Fruit fly (Drosophila melanogaster) whole organism, embryonic: Measurements from ENCODE around the gene CG9643.

Experiments
- Abd-B ChIP-seq: fragments of 200-800 bp; sonication (Bioruptor generic); optimal IDR thresholded peaks from 2 replicates; lab custom pipeline; 2018; ENCODE audit warnings: missing biosample characterization, mild to moderate bottlenecking, missing genetic modification characterization, moderate library complexity
- Bgb ChIP-seq: fragments of 200-800 bp; sonication (Bioruptor generic); IDR thresholded peaks from 2 replicates; pipeline ENCODE4 v1.3.6; 2022; ENCODE audit warnings: missing biosample characterization, missing genetic modification characterization; ENCODE audit not compliant: partially characterized antibody
- CG10565 ChIP-seq: fragments of 200-800 bp; sonication (Bioruptor generic); optimal IDR thresholded peaks from 3 replicates; lab custom pipeline; 2016; ENCODE audit warnings: missing biosample characterization, mild to moderate bottlenecking, missing genetic modification characterization
- CG11247 ChIP-seq: fragments of 200-800 bp; sonication (Bioruptor generic); IDR thresholded peaks from 2 replicates; pipeline ENCODE4 v1.3.6; 2022; ENCODE audit warnings: missing biosample characterization, missing genetic modification characterization
- CG12236 ChIP-seq: fragments of 200-800 bp; sonication (Bioruptor generic); optimal IDR thresholded peaks from 2 replicates; lab custom pipeline; 2016; ENCODE audit warnings: missing biosample characterization, missing genetic modification characterization
- CG1233 ChIP-seq: fragments of 200-800 bp; sonication (Bioruptor generic); optimal IDR thresholded peaks from 4 replicates; lab custom pipeline; 2018; ENCODE audit warnings: missing biosample characterization, mild to moderate bottlenecking, missing genetic modification characterization
- CG13624 ChIP-seq: fragments of 200-800 bp; sonication (Bioruptor generic); optimal IDR thresholded peaks from 2 replicates; lab custom pipeline; 2016; ENCODE audit warnings: missing biosample characterization, missing genetic modification characterization
- CG13894 ChIP-seq: fragments of 200-800 bp; sonication (Bioruptor generic); optimal IDR thresholded peaks from 3 replicates; lab custom pipeline; 2018; ENCODE audit warnings: missing biosample characterization, mild to moderate bottlenecking, missing genetic modification characterization, moderate library complexity
- CG14965 ChIP-seq: fragments of 200-800 bp; sonication (Bioruptor generic); optimal IDR thresholded peaks from 2 replicates; lab custom pipeline; 2016; ENCODE audit warnings: missing biosample characterization, missing genetic modification characterization, borderline replicate concordance
- CG1603 ChIP-seq: fragments of 200-800 bp; sonication (Bioruptor generic); optimal IDR thresholded peaks from 2 replicates; lab custom pipeline; 2019; ENCODE audit warnings: missing biosample characterization, mild to moderate bottlenecking, missing genetic modification characterization, moderate library complexity
- CG16863 ChIP-seq: fragments of 200-800 bp; sonication (Bioruptor generic); optimal IDR thresholded peaks from 3 replicates; lab custom pipeline; 2016; ENCODE audit warnings: missing biosample characterization, missing genetic modification characterization
- CG17186 ChIP-seq: fragments of 200-800 bp; sonication (Bioruptor generic); optimal IDR thresholded peaks from 3 replicates; lab custom pipeline; 2017; ENCODE audit warnings: missing biosample characterization, missing genetic modification reagents, missing genetic modification characterization
- CG17385 ChIP-seq: fragments of 200-800 bp; sonication (Bioruptor generic); optimal IDR thresholded peaks from 3 replicates; lab custom pipeline; 2018; ENCODE audit warnings: missing biosample characterization, mild to moderate bottlenecking, missing genetic modification characterization
- CG17802 ChIP-seq: fragments of 200-800 bp; sonication (Bioruptor generic); optimal IDR thresholded peaks from 2 replicates; lab custom pipeline; 2018; ENCODE audit warnings: missing biosample characterization, mild to moderate bottlenecking, missing genetic modification characterization, moderate library complexity
- CG31388 ChIP-seq: fragments of 200-800 bp; sonication (Bioruptor generic); optimal IDR thresholded peaks from 2 replicates; lab custom pipeline; 2016; ENCODE audit warnings: missing biosample characterization, missing genetic modification characterization
- CG3726 ChIP-seq: fragments of 200-800 bp; sonication (Bioruptor generic); IDR thresholded peaks from 3 replicates; pipeline ENCODE4, ENCODE4 v1.3.6; 2022; ENCODE audit warnings: missing biosample characterization, missing genetic modification characterization
- CG4707 ChIP-seq: fragments of 200-800 bp; sonication (Bioruptor generic); optimal IDR thresholded peaks from 2 replicates; lab custom pipeline; 2018; ENCODE audit warnings: missing biosample characterization, mild to moderate bottlenecking, missing genetic modification characterization, moderate library complexity
- CG6654 ChIP-seq: fragments of 200-800 bp; sonication (Bioruptor generic); optimal IDR thresholded peaks from 2 replicates; lab custom pipeline; 2017; ENCODE audit warnings: missing biosample characterization, mild to moderate bottlenecking, missing genetic modification characterization
- CG7928 ChIP-seq: fragments of 200-800 bp; sonication (Bioruptor generic); optimal IDR thresholded peaks from 2 replicates; lab custom pipeline; 2017; ENCODE audit warnings: missing biosample characterization, mild to moderate bottlenecking, missing genetic modification characterization
- CG9817 ChIP-seq: fragments of 200-800 bp; sonication (Bioruptor generic); optimal IDR thresholded peaks from 2 replicates; lab custom pipeline; 2018; ENCODE audit warnings: missing biosample characterization, mild to moderate bottlenecking, missing genetic modification characterization, moderate library complexity
- Dfd ChIP-seq, 2 experiments: fragments of >200 bp; optimal IDR thresholded peaks; 2 replicates each; lab custom pipeline; 2017; ENCODE audit warnings: missing biosample characterization in 2 of 2, missing genetic modification characterization in 2 of 2
- Dll ChIP-seq: fragments of 200-800 bp; sonication (Bioruptor generic); IDR thresholded peaks from 4 replicates; pipeline ENCODE4 v1.3.6; 2022; ENCODE audit warnings: missing biosample characterization, missing genetic modification characterization; ENCODE audit not compliant: partially characterized antibody
- E2f2 ChIP-seq: fragments of 200-800 bp; sonication (Bioruptor generic); IDR thresholded peaks from 2 replicates; pipeline ENCODE4 v1.3.6; 2022; ENCODE audit warnings: missing biosample characterization, missing genetic modification characterization
- GATAe ChIP-seq: fragments of 200-800 bp; sonication (Bioruptor generic); conservative IDR thresholded peaks from 2 replicates; pipeline ENCODE4 v1.3.6; 2022; ENCODE audit warnings: missing biosample characterization, missing genetic modification characterization
- Gsc ChIP-seq: fragments of 200-800 bp; sonication (Bioruptor generic); IDR thresholded peaks from 2 replicates; pipeline ENCODE4 v1.3.6; 2022; ENCODE audit warnings: missing biosample characterization, missing genetic modification characterization
- H15 ChIP-seq: fragments of 200-800 bp; sonication (Bioruptor generic); IDR thresholded peaks from 3 replicates; pipeline ENCODE4 v1.3.6; 2022; ENCODE audit warnings: missing biosample characterization, missing genetic modification characterization
- H2.0 ChIP-seq: fragments of 200-800 bp; sonication (Bioruptor generic); IDR thresholded peaks from 2 replicates; pipeline ENCODE4 v1.3.6; 2022; ENCODE audit warnings: missing biosample characterization, missing genetic modification characterization
- HHEX ChIP-seq: fragments of 200-800 bp; sonication (Bioruptor generic); optimal IDR thresholded peaks from 3 replicates; lab custom pipeline; 2017; ENCODE audit warnings: missing biosample characterization, mild to moderate bottlenecking, missing genetic modification characterization, missing genetic modification reagents
- NC2α ChIP-seq: fragments of 200-800 bp; sonication (Bioruptor generic); optimal IDR thresholded peaks from 2 replicates; lab custom pipeline; 2016; ENCODE audit warnings: missing biosample characterization, missing genetic modification characterization
- Neu2 ChIP-seq: fragments of 200-800 bp; sonication (Bioruptor generic); optimal IDR thresholded peaks from 3 replicates; lab custom pipeline; 2016; ENCODE audit warnings: missing biosample characterization, missing genetic modification characterization, borderline replicate concordance
- Nf-YB ChIP-seq: fragments of 200-800 bp; sonication (Bioruptor generic); optimal IDR thresholded peaks from 3 replicates; lab custom pipeline; 2019; ENCODE audit warnings: missing biosample characterization, mild to moderate bottlenecking, missing genetic modification characterization, moderate library complexity
- Opbp ChIP-seq: fragments of 200-800 bp; sonication (Bioruptor generic); IDR thresholded peaks from 3 replicates; pipeline ENCODE4 v1.3.6; 2022; ENCODE audit warnings: missing biosample characterization, missing genetic modification characterization; ENCODE audit not compliant: partially characterized antibody
- Spps ChIP-seq: fragments of 200-800 bp; sonication (Bioruptor generic); optimal IDR thresholded peaks from 2 replicates; lab custom pipeline; 2018; ENCODE audit warnings: missing biosample characterization, mild to moderate bottlenecking, missing genetic modification characterization
- Stat92E ChIP-seq, 3 experiments: fragments of >200 bp in 2 of 3; fragments of 200-800 bp in 1 of 3; sonication (Bioruptor generic) in 1 of 3; optimal IDR thresholded peaks; 2 replicates each; lab custom pipeline; 2017 to 2019; ENCODE audit warnings: missing biosample characterization in 3 of 3, missing genetic modification characterization in 3 of 3, mild to moderate bottlenecking in 1 of 3, moderate library complexity in 1 of 3
- Xbp1 ChIP-seq: fragments of 200-800 bp; sonication (Bioruptor generic); optimal IDR thresholded peaks from 3 replicates; lab custom pipeline; 2016; ENCODE audit warnings: missing biosample characterization, mild to moderate bottlenecking, missing genetic modification characterization
- dati ChIP-seq: fragments of 200-800 bp; sonication (Bioruptor generic); IDR thresholded peaks from 2 replicates; pipeline ENCODE4 v1.3.6; 2022; ENCODE audit warnings: missing biosample characterization, missing genetic modification characterization
- dpn ChIP-seq, 2 experiments: fragments of 200-800 bp; sonication (Bioruptor generic); optimal IDR thresholded peaks; 3 replicates each; lab custom pipeline; 2016; ENCODE audit warnings: missing biosample characterization in 2 of 2, missing genetic modification characterization in 2 of 2
- ems ChIP-seq: fragments of 200-800 bp; sonication (Bioruptor generic); optimal IDR thresholded peaks from 3 replicates; lab custom pipeline; 2016; ENCODE audit warnings: missing biosample characterization, missing genetic modification characterization
- fu2 ChIP-seq: fragments of 200-800 bp; sonication (Bioruptor generic); optimal IDR thresholded peaks from 2 replicates; lab custom pipeline; 2016; ENCODE audit warnings: missing biosample characterization, missing genetic modification characterization
- gce ChIP-seq: fragments of 200-800 bp; sonication (Bioruptor generic); IDR thresholded peaks from 3 replicates; pipeline ENCODE4 v1.3.6; 2022; ENCODE audit warnings: missing biosample characterization, missing genetic modification characterization
- grn ChIP-seq: fragments of 200-800 bp; sonication (Bioruptor generic); optimal IDR thresholded peaks from 3 replicates; lab custom pipeline; 2017; ENCODE audit warnings: missing biosample characterization, missing genetic modification characterization
- ham ChIP-seq: fragments of 200-800 bp; sonication (Bioruptor generic); IDR thresholded peaks from 2 replicates; pipeline ENCODE4 v1.3.6; 2022; ENCODE audit warnings: missing biosample characterization, missing genetic modification characterization
- kni ChIP-seq: fragments of 200-800 bp; sonication (Bioruptor generic); optimal IDR thresholded peaks from 3 replicates; lab custom pipeline; 2017; ENCODE audit warnings: mild to moderate bottlenecking, missing biosample characterization, missing genetic modification reagents, missing genetic modification characterization
- maf-S ChIP-seq: fragments of 200-800 bp; sonication (Bioruptor generic); optimal IDR thresholded peaks from 2 replicates; lab custom pipeline; 2016; ENCODE audit warnings: missing biosample characterization, missing genetic modification characterization
- p53 ChIP-seq: fragments of 200-800 bp; sonication (Bioruptor generic); optimal IDR thresholded peaks from 2 replicates; lab custom pipeline; 2016; ENCODE audit warnings: missing biosample characterization, missing genetic modification characterization
- psq ChIP-seq: fragments of 200-800 bp; sonication (Bioruptor generic); optimal IDR thresholded peaks from 2 replicates; lab custom pipeline; 2017; ENCODE audit warnings: missing biosample characterization, missing genetic modification characterization
- sens ChIP-seq: fragments of 200-800 bp; sonication (Bioruptor generic); peaks from one replicate; lab custom pipeline; 2016; ENCODE audit warnings: missing biosample characterization, missing genetic modification characterization
- tna ChIP-seq: fragments of 200-800 bp; sonication (Bioruptor generic); IDR thresholded peaks from 2 replicates; pipeline ENCODE4 v1.3.6; 2022; ENCODE audit warnings: missing biosample characterization, missing genetic modification characterization; ENCODE audit not compliant: partially characterized antibody
- toy ChIP-seq: fragments of 200-800 bp; sonication (Bioruptor generic); IDR thresholded peaks from 2 replicates; pipeline ENCODE4 v1.3.6; 2022; ENCODE audit warnings: missing biosample characterization, missing genetic modification characterization
- unpg ChIP-seq: fragments of 200-800 bp; sonication (Bioruptor generic); optimal IDR thresholded peaks from 3 replicates; lab custom pipeline; 2018; ENCODE audit warnings: missing biosample characterization, mild to moderate bottlenecking, missing genetic modification characterization, moderate library complexity

CG9643 gene

dm6 chr2L:2957547-2958174 lies 21.4 kb downstream of the CG9643 start (continued):
- TF ChIP-seq grn (GFP tag; lab: Kevin White, UChicago) (no peak), fu2 (GFP tag; lab: Kevin White, UChicago) (no peak), CG1603 (no peak), Gsc (peak; percentile 35; the same call in 1 of the 2 replicates), CG10565 (GFP tag; lab: Kevin White, UChicago) (no peak), Dfd (GFP tag; optimal IDR thresholded peaks at IDR 0.05; lab: Kevin White, UChicago) (no peak), CG11247 (GFP tag; lab: Robert Waterston, UW) (no peak), Bgb (GFP tag; lab: Robert Waterston, UW) (no peak), H2.0 (GFP tag; lab: Robert Waterston, UW) (no peak), psq (GFP tag; lab: Kevin White, UChicago) (no peak), tna (no peak), HHEX (no peak), Dll (no peak), CG12236 (no peak), ems (GFP tag; lab: Kevin White, UChicago) (peak; percentile 60), maf-S (no peak), Abd-B (GFP tag; lab: Kevin White, UChicago) (peak; percentile 80), CG6654 (GFP tag; lab: Kevin White, UChicago) (no peak), CG17385 (GFP tag; lab: Kevin White, UChicago) (no peak), toy (GFP tag; lab: Robert Waterston, UW) (no peak), CG31388 (no peak), CG16863 (GFP tag; lab: Kevin White, UChicago) (peak; percentile 39), Stat92E (GFP tag; optimal IDR thresholded peaks at IDR 0.05; lab: Kevin White, UChicago) (no peak), CG13894 (tag; lab: Kevin White, UChicago) (no peak), CG17802 (tag; lab: Kevin White, UChicago) (no peak), CG14965 (GFP tag; lab: Kevin White, UChicago) (no peak), Xbp1 (GFP tag; lab: Kevin White, UChicago) (peak; percentile 61), Spps (tag; lab: Kevin White, UChicago) (peak; percentile 27), ham (GFP tag; lab: Robert Waterston, UW) (no peak), E2f2 (no peak), dati (GFP tag; lab: Robert Waterston, UW) (no peak), H15 (GFP tag; lab: Robert Waterston, UW) (no peak), CG1233 (GFP tag; lab: Kevin White, UChicago) (peak; percentile 2), CG7928 (GFP tag; lab: Kevin White, UChicago) (no peak), GATAe (GFP tag; lab: Robert Waterston, UW) (no peak), kni (GFP tag; lab: Kevin White, UChicago) (peak; percentile 12), CG13624 (no peak), p53 (GFP tag; lab: Kevin White, UChicago) (no peak), CG4707 (no peak), Opbp (GFP tag; lab: Robert Waterston, UW) (peak; percentile 15; the same call in 1 of the 3 replicates), CG9817 (tag; lab: Kevin White, UChicago) (peak; percentile 12), CG17186 (GFP tag; lab: Kevin White, UChicago) (no peak), gce (GFP tag; lab: Robert Waterston, UW) (no peak), sens (peak; percentile 95), CG3726 (GFP tag; lab: Robert Waterston, UW) (no peak), dpn (GFP tag; optimal IDR thresholded peaks at IDR 0.05; lab: Kevin White, UChicago) (peak; percentile 11 to 28), NC2α (GFP tag; lab: Kevin White, UChicago) (no peak), unpg (no peak), Nf-YB (GFP tag; lab: Kevin White, UChicago) (no peak), Neu2 (GFP tag; lab: Kevin White, UChicago) (no peak)
